Worm (Caenorhabditis elegans): ENCODE results near the gene Y44A6D.1.

Y44A6D.1 gene

DNA sequence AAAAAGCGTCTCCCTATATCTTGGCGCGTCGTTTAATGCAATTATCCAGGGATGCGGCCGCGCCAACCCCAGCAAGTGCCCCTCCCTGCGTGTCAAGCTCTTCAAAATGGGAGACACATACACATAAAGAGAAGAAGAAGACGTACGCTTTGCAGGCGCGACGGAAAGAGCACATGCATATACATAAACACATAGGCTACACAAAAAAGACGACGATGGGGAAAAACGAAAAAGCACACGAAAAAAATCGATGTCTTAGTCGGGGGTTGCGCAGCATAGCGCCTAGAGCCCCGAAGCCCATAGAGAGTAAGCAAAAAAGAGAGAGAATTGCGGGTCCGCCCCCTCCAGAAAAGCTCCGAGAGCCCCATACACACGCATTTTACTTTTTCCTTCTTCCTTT lies 728 bp downstream of the Y44A6D.1 start, which contains the start of gene tpan-1 (continued):
- peak; percentile 4 for TF ChIP-seq ceh-8 (GFP tag; optimal IDR thresholded peaks at IDR 0.05)

ce11 chrV:20785848-20786225 lies 4.0 kb downstream of the Y44A6D.1 start:
- TF ChIP-seq hpl-2 (GFP tag; optimal IDR thresholded peaks at IDR 0.05), result no peak
- no peak for TF ChIP-seq isw-1 (GFP tag; IDR thresholded peaks at IDR 0.05)
- TF ChIP-seq efl-1 (optimal IDR thresholded peaks at IDR 0.05), result no peak
- peak in 1 of 2 experiments; percentile 64 for TF ChIP-seq efl-1 (GFP tag; optimal IDR thresholded peaks at IDR 0.05 in 1 of 2)
- TF ChIP-seq hlh-4 (tag; optimal IDR thresholded peaks at IDR 0.05), result no peak

DNA sequence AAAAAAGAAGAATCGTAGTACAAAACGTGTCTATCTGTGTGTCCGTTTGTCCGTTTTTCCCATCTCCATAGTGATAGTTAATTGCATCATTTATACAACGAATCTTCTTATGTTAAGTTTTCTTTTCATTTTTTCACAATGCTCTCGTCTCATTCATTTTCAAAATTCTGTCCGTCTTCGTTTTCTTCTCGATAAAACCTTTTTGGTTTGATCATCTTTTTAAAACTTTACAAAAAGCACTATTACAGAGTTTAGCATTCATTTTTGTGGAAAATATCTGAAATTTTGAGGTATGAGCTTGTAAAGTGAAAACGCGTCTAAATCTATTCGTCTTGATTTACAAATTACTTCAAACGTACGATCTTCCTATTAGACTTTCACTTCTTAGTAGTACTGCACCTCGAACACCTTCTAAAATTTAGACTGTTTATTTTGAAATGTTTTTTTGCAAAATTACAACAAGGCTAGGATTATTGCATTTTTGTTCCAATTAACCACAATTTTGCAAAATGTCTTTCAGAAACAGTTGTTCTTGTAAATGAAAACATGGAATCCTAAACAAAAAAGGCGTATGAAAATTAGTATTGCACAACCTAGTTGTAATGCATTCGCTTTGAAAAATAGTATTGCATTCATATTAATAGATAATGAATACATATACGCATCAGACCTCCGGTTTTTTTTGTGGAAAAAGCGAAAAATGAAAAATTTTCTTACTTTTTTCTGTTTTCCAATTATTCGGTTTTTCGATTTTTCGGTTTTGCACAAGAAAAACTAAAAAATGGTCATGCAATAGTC lies 4.6 kb downstream of the Y44A6D.1 start:
- TF ChIP-seq lin-14 (GFP tag; optimal IDR thresholded peaks at IDR 0.05) (peak; percentile 12), lin-15B (tag; optimal IDR thresholded peaks at IDR 0.05) (no peak), lin-39 (tag; optimal IDR thresholded peaks at IDR 0.05) (peak; percentile 46), ztf-4 (tag; optimal IDR thresholded peaks at IDR 0.05) (peak; percentile 37), ama-1 (optimal IDR thresholded peaks at IDR 0.05) (peak; percentile 66), nhr-47 (tag; optimal IDR thresholded peaks at IDR 0.05) (peak; percentile 9), lsy-2 (tag; optimal IDR thresholded peaks at IDR 0.05) (no peak), egl-13 (tag; optimal IDR thresholded peaks at IDR 0.05) (peak; percentile 39), hpl-2 (GFP tag; optimal IDR thresholded peaks at IDR 0.05) (no peak)

DNA sequence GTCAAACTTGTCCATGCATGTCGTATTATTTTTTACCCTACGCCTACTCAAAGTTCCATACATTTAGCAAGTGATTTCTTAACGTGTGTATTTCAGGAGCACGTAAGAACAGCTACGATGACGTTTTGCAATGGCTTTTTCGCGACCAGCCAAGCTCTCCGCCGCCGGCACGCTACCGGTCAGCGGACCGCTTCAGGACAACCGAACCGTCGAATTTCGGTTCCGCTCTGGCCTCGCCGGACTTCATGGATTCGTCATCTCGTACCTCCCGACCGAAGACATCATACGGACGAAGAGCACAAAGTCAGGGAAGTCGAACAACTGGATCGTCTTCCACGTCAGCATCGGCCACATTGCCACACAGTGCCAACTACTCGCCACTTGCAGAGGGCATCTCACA lies 6.2 kb downstream of the Y44A6D.1 start:
- TF ChIP-seq dsc-1 (tag; optimal IDR thresholded peaks at IDR 0.05) (no peak), irx-1 (tag; optimal IDR thresholded peaks at IDR 0.05) (no peak), ces-1 (GFP tag; optimal IDR thresholded peaks at IDR 0.05) (no peak), efl-1 (optimal IDR thresholded peaks at IDR 0.05) (no peak), efl-1 (GFP tag; optimal IDR thresholded peaks at IDR 0.05 in 1 of 2) (peak in 1 of 2 experiments; percentile 30), elt-2 (tag; optimal IDR thresholded peaks at IDR 0.05) (no peak)

- no peak for TF ChIP-seq aha-1 (tag; optimal IDR thresholded peaks at IDR 0.05)
- peak; percentile 93 for TF ChIP-seq fkh-8 (tag; optimal IDR thresholded peaks at IDR 0.05)
- TF ChIP-seq alr-1 (tag; optimal IDR thresholded peaks at IDR 0.05; ENCODE audit: borderline replicate concordance), result no peak
- no peak for TF ChIP-seq ceh-90 (tag; optimal IDR thresholded peaks at IDR 0.05)
- TF ChIP-seq fkh-10 (GFP tag; optimal IDR thresholded peaks at IDR 0.05), result peak; percentile 97
- TF ChIP-seq nhr-28 (tag; optimal IDR thresholded peaks at IDR 0.05), result no peak
- no peak for TF ChIP-seq pax-3 (tag; optimal IDR thresholded peaks at IDR 0.05)
- TF ChIP-seq nhr-20 (tag; optimal IDR thresholded peaks at IDR 0.05), result peak; percentile 84
- TF ChIP-seq egl-13 (tag; optimal IDR thresholded peaks at IDR 0.05), result peak; percentile 56
- TF ChIP-seq elt-2 (tag; optimal IDR thresholded peaks at IDR 0.05), result no peak
- no peak for TF ChIP-seq sup-37 (GFP tag; optimal IDR thresholded peaks at IDR 0.05)
- peak; percentile 57 for TF ChIP-seq dsc-1 (tag; optimal IDR thresholded peaks at IDR 0.05)
- TF ChIP-seq nhr-90 (tag; optimal IDR thresholded peaks at IDR 0.05; ENCODE audit: poor library complexity), result no peak
- TF ChIP-seq nhr-85 (tag), result no peak
- no peak for TF ChIP-seq unc-30 (tag; optimal IDR thresholded peaks at IDR 0.05)
- no peak for TF ChIP-seq hlh-17 (GFP tag; optimal IDR thresholded peaks at IDR 0.05; ENCODE audit: borderline replicate concordance)
- TF ChIP-seq lin-13 (GFP tag; optimal IDR thresholded peaks at IDR 0.05), result no peak
- peak; percentile 74 for TF ChIP-seq tbx-2 (tag; optimal IDR thresholded peaks at IDR 0.05)
- TF ChIP-seq nhr-237 (tag; optimal IDR thresholded peaks at IDR 0.05), result no peak
- TF ChIP-seq sox-4 (tag; optimal IDR thresholded peaks at IDR 0.05), result peak; percentile 0
- TF ChIP-seq vab-15 (tag; optimal IDR thresholded peaks at IDR 0.05), result no peak
- no peak for TF ChIP-seq blmp-1 (tag; optimal IDR thresholded peaks at IDR 0.05)
- TF ChIP-seq tlp-1 (tag; optimal IDR thresholded peaks at IDR 0.05), result no peak
- TF ChIP-seq unc-98 (GFP tag; IDR thresholded peaks at IDR 0.05), result no peak
- TF ChIP-seq efl-1 (optimal IDR thresholded peaks at IDR 0.05), result peak in 1 of 2 experiments; percentile 28
- TF ChIP-seq efl-1 (GFP tag; optimal IDR thresholded peaks at IDR 0.05 in 1 of 2), result peak in 1 of 2 experiments; percentile 9
- no peak for TF ChIP-seq zip-4 (GFP tag; optimal IDR thresholded peaks at IDR 0.05)
- no peak for TF ChIP-seq egl-27 (tag; optimal IDR thresholded peaks at IDR 0.05)
- TF ChIP-seq nhr-77 (tag; optimal IDR thresholded peaks at IDR 0.05), result no peak
- no peak for TF ChIP-seq snpc-4 (tag; optimal IDR thresholded peaks at IDR 0.05)
- TF ChIP-seq snu-23 (GFP tag; optimal IDR thresholded peaks at IDR 0.05), result peak; percentile 65
- peak; percentile 26 for TF ChIP-seq ztf-4 (tag; optimal IDR thresholded peaks at IDR 0.05)
Observed at ce11 chrV:20782188-20782587, 7.6 kb downstream of the Y44A6D.1 start.

Data from whole organism, L1 larva.